Fruit fly (Drosophila melanogaster): ENCODE results near the gene Atg2.

The Atg2 gene

DNA sequence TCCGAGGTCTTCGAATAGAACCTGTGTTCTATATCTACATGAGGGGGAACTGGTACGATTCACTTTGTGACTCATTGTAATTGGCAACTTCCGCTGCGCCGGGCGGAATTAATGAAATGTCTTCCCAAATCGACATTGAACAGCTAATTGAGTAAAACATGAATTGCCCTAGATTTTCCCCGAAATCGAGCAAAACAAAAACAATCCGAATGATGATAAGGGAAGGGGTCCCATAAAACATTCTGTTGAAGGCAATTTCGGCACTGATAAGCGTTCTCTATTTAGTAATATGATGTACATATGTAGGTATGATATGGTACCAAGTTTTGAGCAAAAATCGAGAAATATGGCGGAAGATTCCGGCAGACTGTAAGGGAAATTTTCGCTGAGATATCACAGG is 35.6 kb downstream of the Atg2 start:
- no peak for TF ChIP-seq CG32121 (GFP tag; IDR thresholded peaks at IDR 0.05)
- no peak for TF ChIP-seq CG12605 (GFP tag; IDR thresholded peaks at IDR 0.05)
- TF ChIP-seq rn (GFP tag; IDR thresholded peaks at IDR 0.05): no peak
- no peak for TF ChIP-seq CG14655 (GFP tag; optimal IDR thresholded peaks at IDR 0.05)
- TF ChIP-seq CG10348 (GFP tag; IDR thresholded peaks at IDR 0.05): no peak
- no peak for TF ChIP-seq CG8301 (tag; optimal IDR thresholded peaks at IDR 0.05)
- no peak for TF ChIP-seq D1 (tag; optimal IDR thresholded peaks at IDR 0.05)
- TF ChIP-seq CG4496 (GFP tag; IDR thresholded peaks at IDR 0.05): no peak

DNA sequence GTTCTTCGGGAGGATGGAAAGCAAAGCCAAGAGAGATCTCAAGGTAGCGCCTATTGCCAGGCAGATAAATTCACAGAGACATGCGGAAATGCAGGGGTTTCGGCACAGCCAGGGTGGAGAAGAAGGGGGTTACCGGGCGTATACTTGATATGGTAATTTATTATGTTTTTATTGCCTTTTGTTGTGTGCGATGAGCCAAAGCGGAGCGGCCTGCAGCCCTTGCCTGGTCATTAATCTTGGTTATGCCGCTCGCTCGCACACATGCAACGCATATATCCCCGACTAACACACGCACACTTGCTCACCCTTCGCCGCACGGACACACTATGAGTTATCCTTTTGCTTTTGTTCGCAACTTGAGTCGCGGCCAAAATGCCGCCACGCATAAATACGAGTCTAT is 42.5 kb downstream of the Atg2 start:
- TF ChIP-seq EcR (GFP tag; optimal IDR thresholded peaks at IDR 0.05) (peak; percentile 23), CG15710 (tag; optimal IDR thresholded peaks at IDR 0.05) (no peak)

DNA sequence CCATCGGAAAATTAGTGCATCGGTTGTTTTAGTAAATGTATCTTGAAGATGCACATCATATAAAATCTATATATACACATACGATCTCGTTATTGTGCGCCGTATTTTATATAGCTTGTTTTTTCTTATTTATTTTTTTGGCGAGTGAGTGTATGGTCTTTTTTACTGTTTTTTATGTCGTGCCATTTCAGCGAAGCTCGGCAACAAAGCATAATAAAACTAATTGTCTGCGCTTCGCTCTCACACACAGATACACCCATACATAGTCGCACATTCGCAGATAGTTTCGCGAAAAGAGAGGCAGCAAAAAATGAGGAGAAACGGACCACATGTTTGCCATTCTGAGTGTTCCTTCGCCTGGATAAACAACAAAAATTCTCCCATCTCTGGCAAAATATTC is 43.7 kb downstream of the Atg2 start:
- TF ChIP-seq CG8159 (tag; optimal IDR thresholded peaks at IDR 0.05): no peak
- TF ChIP-seq CG17806 (tag; optimal IDR thresholded peaks at IDR 0.05): no peak
- peak; percentile 70; the same call in 2 of the 3 replicates for TF ChIP-seq CG4496 (GFP tag; IDR thresholded peaks at IDR 0.05)
- TF ChIP-seq CG34367 (tag; optimal IDR thresholded peaks at IDR 0.05): peak; percentile 45
- TF ChIP-seq fd96Ca (GFP tag; IDR thresholded peaks at IDR 0.05): no peak
- TF ChIP-seq D1 (tag; optimal IDR thresholded peaks at IDR 0.05): peak; percentile 46
- TF ChIP-seq Ets98B (GFP tag; IDR thresholded peaks at IDR 0.05): peak; percentile 46; the same call in 1 of the 2 replicates
- peak; percentile 3 for TF ChIP-seq CG13204 (GFP tag; optimal IDR thresholded peaks at IDR 0.05)
- TF ChIP-seq CG15710 (tag; optimal IDR thresholded peaks at IDR 0.05): peak; percentile 26
- TF ChIP-seq rn (GFP tag; IDR thresholded peaks at IDR 0.05): no peak
- TF ChIP-seq gl (tag; optimal IDR thresholded peaks at IDR 0.05): peak; percentile 45
- TF ChIP-seq CG12605 (GFP tag; IDR thresholded peaks at IDR 0.05): peak; percentile 72
- TF ChIP-seq Pif1B (GFP tag; optimal IDR thresholded peaks at IDR 0.05): no peak
- TF ChIP-seq Snoo (tag; optimal IDR thresholded peaks at IDR 0.05): no peak
- no peak for TF ChIP-seq CG10348 (GFP tag; IDR thresholded peaks at IDR 0.05)
- TF ChIP-seq CG14655 (GFP tag; optimal IDR thresholded peaks at IDR 0.05): peak; percentile 38
- peak; percentile 21 for TF ChIP-seq CG8301 (tag; optimal IDR thresholded peaks at IDR 0.05)
- TF ChIP-seq EcR (GFP tag; optimal IDR thresholded peaks at IDR 0.05): peak; percentile 24
- peak; percentile 18 for TF ChIP-seq Pif1A (GFP tag; optimal IDR thresholded peaks at IDR 0.05)
- peak; percentile 70 for TF ChIP-seq CG32121 (GFP tag; IDR thresholded peaks at IDR 0.05)
- TF ChIP-seq CG9948 (tag; optimal IDR thresholded peaks at IDR 0.05): no peak

DNA sequence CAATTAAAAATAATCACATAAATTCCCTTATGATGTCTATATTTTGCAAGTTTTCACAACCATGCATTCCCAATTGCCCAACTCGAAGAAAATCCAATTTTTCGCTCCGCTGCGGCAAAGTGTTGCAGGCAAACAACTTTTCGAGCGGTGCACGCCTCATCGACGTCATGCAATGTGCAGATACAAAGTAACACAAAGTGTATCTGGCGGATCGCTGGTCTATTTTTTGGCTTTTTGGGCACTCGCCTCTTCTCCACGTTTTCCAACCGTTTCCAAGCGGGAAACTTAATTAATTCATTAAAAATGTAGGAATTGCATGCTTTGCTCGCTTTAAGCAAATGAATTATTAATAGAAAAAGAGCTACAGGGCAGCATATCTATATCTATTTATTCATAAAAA is 44.6 kb downstream of the Atg2 start:
- no peak for TF ChIP-seq rn (GFP tag; IDR thresholded peaks at IDR 0.05)
- TF ChIP-seq CG12605 (GFP tag; IDR thresholded peaks at IDR 0.05): no peak
- TF ChIP-seq fd96Ca (GFP tag; IDR thresholded peaks at IDR 0.05): no peak
- no peak for TF ChIP-seq CG34367 (tag; optimal IDR thresholded peaks at IDR 0.05)
- no peak for TF ChIP-seq CG4496 (GFP tag; IDR thresholded peaks at IDR 0.05)
- no peak for TF ChIP-seq CG32121 (GFP tag; IDR thresholded peaks at IDR 0.05)
- TF ChIP-seq D1 (tag; optimal IDR thresholded peaks at IDR 0.05): no peak

DNA sequence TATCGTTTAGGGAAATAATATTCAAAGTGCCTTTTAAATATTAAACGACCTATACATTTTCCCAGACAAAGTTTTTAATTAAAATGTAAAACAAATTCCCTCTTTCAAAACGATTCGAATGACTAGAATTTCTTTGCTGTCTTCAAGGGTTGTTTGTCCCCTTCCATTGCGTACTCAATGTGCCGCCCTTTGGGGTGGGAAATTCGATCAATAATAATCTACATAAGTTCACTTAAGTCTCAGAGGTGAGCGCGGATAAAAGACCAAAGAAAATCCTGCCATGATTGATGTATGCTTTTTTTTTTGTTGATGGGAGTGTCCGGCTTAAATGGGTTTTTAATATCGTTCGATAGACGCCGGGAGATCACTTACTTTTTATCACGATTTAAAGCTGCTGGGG is 45.5 kb downstream of the Atg2 start:
- TF ChIP-seq CG10348 (GFP tag; IDR thresholded peaks at IDR 0.05) (no peak), CG8301 (tag; optimal IDR thresholded peaks at IDR 0.05) (no peak), EcR (GFP tag; optimal IDR thresholded peaks at IDR 0.05) (no peak), CG8159 (tag; optimal IDR thresholded peaks at IDR 0.05) (no peak), CG32121 (GFP tag; IDR thresholded peaks at IDR 0.05) (no peak), gl (tag; optimal IDR thresholded peaks at IDR 0.05) (no peak)

DNA sequence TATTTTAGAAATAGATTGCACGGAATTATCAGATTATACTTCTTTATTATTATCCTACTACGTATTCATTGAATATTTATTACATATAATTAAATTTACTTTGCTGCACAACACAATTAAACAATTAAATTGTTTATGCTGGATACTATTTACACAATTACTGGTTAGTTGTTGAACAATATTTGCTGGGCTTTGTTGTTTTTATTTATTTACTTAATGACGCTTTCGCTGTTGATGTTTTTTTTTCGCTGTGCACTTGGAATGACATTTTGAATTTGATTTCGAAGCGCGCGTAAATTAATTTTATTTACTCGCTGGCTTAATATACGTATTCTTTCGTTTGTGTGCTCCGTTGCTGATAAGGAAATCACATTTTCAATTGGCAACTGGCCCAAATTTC is 46.1 kb downstream of the Atg2 start:
- TF ChIP-seq CG10348 (GFP tag; IDR thresholded peaks at IDR 0.05) (no peak), EcR (GFP tag; optimal IDR thresholded peaks at IDR 0.05) (no peak), CG8159 (tag; optimal IDR thresholded peaks at IDR 0.05) (peak; percentile 10), CG32121 (GFP tag; IDR thresholded peaks at IDR 0.05) (no peak)

DNA sequence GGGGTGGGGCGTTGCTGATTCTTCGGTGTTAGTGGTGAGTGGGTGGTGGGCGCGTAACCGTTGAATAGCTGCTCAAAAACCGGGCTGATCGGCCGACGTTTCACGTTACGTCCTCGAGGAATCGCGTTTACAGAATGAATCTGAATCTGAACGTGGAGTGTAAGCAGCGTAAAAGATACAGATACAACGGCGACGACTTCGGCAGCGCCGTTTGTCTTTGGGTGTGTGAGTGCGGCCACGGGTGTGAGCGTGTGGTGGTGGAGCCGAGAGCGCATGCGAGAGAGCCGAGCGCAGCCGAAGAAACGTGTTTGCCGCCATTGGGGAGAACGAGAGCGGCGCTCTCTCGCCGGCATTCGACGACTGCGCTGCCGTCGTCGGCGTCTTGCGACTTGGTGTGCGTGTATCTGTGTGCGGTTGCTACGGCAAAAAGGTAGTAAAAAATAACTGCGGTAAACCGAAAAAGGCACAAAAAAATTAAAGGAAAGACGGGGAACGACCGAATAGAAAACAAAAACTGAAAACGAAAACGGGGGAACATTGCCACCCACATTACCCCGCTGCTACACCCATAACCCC is 46.9 kb downstream of the Atg2 start:
- TF ChIP-seq CG4496 (GFP tag; IDR thresholded peaks at IDR 0.05) (peak; percentile 92), CG32121 (GFP tag; IDR thresholded peaks at IDR 0.05) (peak; percentile 80), Pif1B (GFP tag; optimal IDR thresholded peaks at IDR 0.05) (peak; percentile 83), EcR (GFP tag; optimal IDR thresholded peaks at IDR 0.05) (peak; percentile 92), fd96Ca (GFP tag; IDR thresholded peaks at IDR 0.05) (peak; percentile 87), CG8301 (tag; optimal IDR thresholded peaks at IDR 0.05) (peak; percentile 81), CG14655 (GFP tag; optimal IDR thresholded peaks at IDR 0.05) (peak; percentile 88), CG17806 (tag; optimal IDR thresholded peaks at IDR 0.05) (peak; percentile 83), CG15710 (tag; optimal IDR thresholded peaks at IDR 0.05) (peak; percentile 89), CG12605 (GFP tag; IDR thresholded peaks at IDR 0.05) (peak; percentile 97), Pif1A (GFP tag; optimal IDR thresholded peaks at IDR 0.05) (peak; percentile 79), CG8159 (tag; optimal IDR thresholded peaks at IDR 0.05) (peak; percentile 84), CG10348 (GFP tag; IDR thresholded peaks at IDR 0.05) (no peak), gl (tag; optimal IDR thresholded peaks at IDR 0.05) (peak; percentile 98), Ets98B (GFP tag; IDR thresholded peaks at IDR 0.05) (peak; percentile 85), CG13204 (GFP tag; optimal IDR thresholded peaks at IDR 0.05) (peak; percentile 98), CG34367 (tag; optimal IDR thresholded peaks at IDR 0.05) (peak; percentile 89), CG9948 (tag; optimal IDR thresholded peaks at IDR 0.05) (peak; percentile 80), rn (GFP tag; IDR thresholded peaks at IDR 0.05) (peak; percentile 67; the same call in 1 of the 2 replicates), Snoo (tag; optimal IDR thresholded peaks at IDR 0.05) (peak; percentile 65), D1 (tag; optimal IDR thresholded peaks at IDR 0.05) (peak; percentile 31)

Data from whole organism, pupa.